Worm (Caenorhabditis elegans) whole organism, midembryonic: ENCODE data around the gene sfxn-1.5.

Experiments
- klf-2 ChIP-seq: fragments of 200-800 bp; sonication (Bioruptor generic); conservative IDR thresholded peaks from 2 replicates; pipeline ENCODE4 v1.3.6; 2022; ENCODE audit warnings: missing genetic modification reagents, missing genetic modification characterization, missing compliant biosample characterization
- ref-1 ChIP-seq: fragments of 200-800 bp; sonication (Bioruptor generic); conservative IDR thresholded peaks from 2 replicates; pipeline ENCODE4 v1.3.6; 2022; ENCODE audit warnings: missing genetic modification reagents, missing genetic modification characterization, missing compliant biosample characterization
- ztf-29 ChIP-seq: fragments of 200-800 bp; sonication (Bioruptor generic); IDR thresholded peaks from 2 replicates; pipeline ENCODE4 v1.3.6; 2022; ENCODE audit warnings: missing genetic modification reagents, missing genetic modification characterization, missing compliant biosample characterization

DNA sequence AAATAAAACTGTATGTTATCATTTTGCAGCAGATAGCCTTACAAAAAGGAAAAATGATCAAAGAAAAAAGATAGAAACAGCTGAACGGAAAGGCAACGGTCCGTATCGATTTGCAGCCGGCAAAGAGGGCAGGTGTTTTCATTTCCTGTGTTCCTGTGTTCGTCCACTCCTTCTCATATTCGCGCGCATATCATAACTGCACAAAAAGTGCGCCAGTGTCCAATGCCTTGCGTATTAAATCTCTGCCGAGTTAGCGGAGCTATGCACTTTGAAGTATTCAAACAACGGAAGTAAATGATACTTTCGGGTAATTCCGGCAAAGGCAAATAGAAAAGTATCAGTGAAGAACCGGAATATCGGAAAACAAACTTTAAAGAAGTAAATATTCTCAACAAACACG, 1.1 kb upstream of the sfxn-1.5 start:
- TF ChIP-seq ztf-29 (GFP tag; lab: Robert Waterston, UW) (no peak), klf-2 (GFP tag; lab: Robert Waterston, UW) (no peak), ref-1 (GFP tag; lab: Robert Waterston, UW) (no peak)
